Fruit fly (Drosophila melanogaster) whole organism, embryonic: Measurements from ENCODE around the gene CG5973.

ENCODE experiments used
- ATbp ChIP-seq: fragments of 200-800 bp; sonication (Bioruptor generic); optimal IDR thresholded peaks from 2 replicates; lab custom pipeline; 2017; ENCODE audit warnings: missing biosample characterization, mild to moderate bottlenecking, missing genetic modification characterization, missing genetic modification reagents
- CG10979 ChIP-seq: fragments of 200-800 bp; sonication (Bioruptor generic); optimal IDR thresholded peaks from 2 replicates; lab custom pipeline; 2018; ENCODE audit warnings: missing biosample characterization, mild to moderate bottlenecking, missing genetic modification characterization, moderate library complexity
- CG18011 ChIP-seq: fragments of 200-800 bp; sonication (Bioruptor generic); optimal IDR thresholded peaks from 2 replicates; lab custom pipeline; 2017; ENCODE audit warnings: missing biosample characterization, missing genetic modification characterization, mild to moderate bottlenecking, moderate library complexity, missing genotype
- CG2116 ChIP-seq: fragments of 200-800 bp; sonication (Bioruptor generic); optimal IDR thresholded peaks from 3 replicates; lab custom pipeline; 2018; ENCODE audit warnings: missing biosample characterization, mild to moderate bottlenecking, missing genetic modification characterization
- CG5245 ChIP-seq: fragments of 200-800 bp; sonication (Bioruptor generic); optimal IDR thresholded peaks from 3 replicates; lab custom pipeline; 2016; ENCODE audit warnings: missing biosample characterization, missing genetic modification characterization
- Nf-YA ChIP-seq: fragments of 200-800 bp; sonication (Bioruptor generic); IDR thresholded peaks from 2 replicates; pipeline ENCODE4 v1.3.6; 2022; ENCODE audit warnings: missing biosample characterization, missing genetic modification characterization
- ase ChIP-seq: fragments of 200-800 bp; sonication (Bioruptor generic); IDR thresholded peaks from 3 replicates; pipeline ENCODE4 v1.3.6; 2022; ENCODE audit warnings: missing biosample characterization, missing genetic modification characterization
- dmrt11E ChIP-seq: fragments of 200-800 bp; sonication (Bioruptor generic); optimal IDR thresholded peaks from 3 replicates; lab custom pipeline; 2018; ENCODE audit warnings: missing biosample characterization, mild to moderate bottlenecking, missing genetic modification characterization, moderate library complexity
- ham ChIP-seq: fragments of 200-800 bp; sonication (Bioruptor generic); IDR thresholded peaks from 2 replicates; pipeline ENCODE4 v1.3.6; 2022; ENCODE audit warnings: missing biosample characterization, missing genetic modification characterization
- ken ChIP-seq: fragments of 200-800 bp; sonication (Bioruptor generic); IDR thresholded peaks from 3 replicates; pipeline ENCODE4 v1.3.6; 2022; ENCODE audit warnings: missing biosample characterization, missing genetic modification characterization
- nerfin-1 ChIP-seq: fragments of 200-800 bp; sonication (Bioruptor generic); optimal IDR thresholded peaks from 3 replicates; lab custom pipeline; 2019; ENCODE audit warnings: missing biosample characterization, mild to moderate bottlenecking, missing genetic modification characterization, moderate library complexity
- trem ChIP-seq: fragments of 200-800 bp; optimal IDR thresholded peaks from 3 replicates; lab custom pipeline; 2019; ENCODE audit warnings: missing biosample characterization, mild to moderate bottlenecking, missing genetic modification characterization, moderate library complexity

- no peak for TF ChIP-seq ham (GFP tag; lab: Robert Waterston, UW)
- no peak for TF ChIP-seq ase (GFP tag; lab: Robert Waterston, UW)
- no peak for TF ChIP-seq CG2116 (GFP tag; lab: Kevin White, UChicago)
- TF ChIP-seq CG5245 (GFP tag; lab: Kevin White, UChicago), result no peak
- TF ChIP-seq trem, result no peak
- TF ChIP-seq dmrt11E (tag; lab: Kevin White, UChicago), result no peak
- no peak for TF ChIP-seq nerfin-1
- no peak for TF ChIP-seq ATbp
- no peak for TF ChIP-seq CG10979 (tag; lab: Kevin White, UChicago)
- no peak for TF ChIP-seq ken
- TF ChIP-seq Nf-YA (GFP tag; lab: Robert Waterston, UW), result no peak
- no peak for TF ChIP-seq CG18011 (GFP tag; lab: Kevin White, UChicago)
These were observed at the start of gene CG5973 for dm6 chr2L:7437325-7437707.
